Fruit fly (Drosophila melanogaster): ENCODE results near the gene Cdk5alpha.

DNA sequence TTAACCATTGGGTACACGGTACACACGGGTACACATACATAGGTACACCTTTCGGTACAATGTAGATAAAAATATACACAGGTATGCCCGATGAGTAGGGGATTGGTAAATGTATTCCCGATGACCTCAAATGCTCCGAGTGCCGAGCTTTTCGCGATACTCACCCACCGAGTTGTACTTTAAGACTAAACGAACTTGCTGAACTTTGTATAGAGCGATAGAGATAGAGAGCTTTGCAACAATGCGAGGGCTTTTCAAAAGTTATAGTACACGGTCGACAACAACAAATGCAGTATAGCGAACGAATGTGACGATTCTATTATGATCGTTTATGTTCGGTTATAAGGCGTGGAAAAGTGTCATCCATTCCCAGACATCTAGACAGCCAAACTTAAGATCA, 10.9 kb upstream of the Cdk5alpha start:
- no peak for TF ChIP-seq psq (optimal IDR thresholded peaks at IDR 0.05)
- peak in 1 of 2 experiments; percentile 41 for TF ChIP-seq EcR (GFP tag; optimal IDR thresholded peaks at IDR 0.05)
- no peak for TF ChIP-seq pan (optimal IDR thresholded peaks at IDR 0.05)
- no peak for TF ChIP-seq usp (GFP tag; optimal IDR thresholded peaks at IDR 0.05)
- TF ChIP-seq Dll (optimal IDR thresholded peaks at IDR 0.05), result no peak
